Worm (Caenorhabditis elegans) whole organism, midembryonic: Measurements from ENCODE around the gene nep-15.
"Not testable (repeated sequence)": the region's sequence is repeated elsewhere in the genome, so short reads cannot be mapped to it uniquely, and the experiment has no call there.

ENCODE experiments used
- T22C8.4 ChIP-seq: fragments of 200-800 bp; sonication (Bioruptor generic); IDR thresholded peaks from 2 replicates; pipeline ENCODE4 v1.3.6; 2022; ENCODE audit warnings: missing genetic modification characterization, missing compliant biosample characterization
- cog-1 ChIP-seq: sonication (generic microtip); optimal IDR thresholded peaks from 2 replicates; lab custom pipeline; 2016; ENCODE audit warnings: missing genetic modification characterization, missing compliant biosample characterization
- flt-1 ChIP-seq: fragments of 200-800 bp; sonication (Bioruptor generic); IDR thresholded peaks from 2 replicates; pipeline ENCODE4 v1.3.6; 2022; ENCODE audit warnings: missing genetic modification characterization, missing compliant biosample characterization
- klf-2 ChIP-seq: fragments of 200-800 bp; sonication (Bioruptor generic); conservative IDR thresholded peaks from 2 replicates; pipeline ENCODE4 v1.3.6; 2022; ENCODE audit warnings: missing genetic modification reagents, missing genetic modification characterization, missing compliant biosample characterization
- med-1 ChIP-seq: sonication (generic microtip); optimal IDR thresholded peaks from 2 replicates; lab custom pipeline; 2017; ENCODE audit warnings: missing genetic modification characterization, mild to moderate bottlenecking, missing compliant biosample characterization, antibody characterized with exemption, missing genetic modification reagents; ENCODE audit not compliant: insufficient read depth
- ref-1 ChIP-seq: fragments of 200-800 bp; sonication (Bioruptor generic); conservative IDR thresholded peaks from 2 replicates; pipeline ENCODE4 v1.3.6; 2022; ENCODE audit warnings: missing genetic modification reagents, missing genetic modification characterization, missing compliant biosample characterization
- tab-1 ChIP-seq: fragments of 200-800 bp; sonication (Bioruptor generic); IDR thresholded peaks from 2 replicates; pipeline ENCODE4 v1.3.6; 2022; ENCODE audit warnings: missing genetic modification characterization, missing compliant biosample characterization
- ztf-23 ChIP-seq: fragments of 200-800 bp; sonication (Bioruptor generic); IDR thresholded peaks from 2 replicates; pipeline ENCODE4 v1.3.6; 2022; ENCODE audit warnings: missing genetic modification reagents, missing genetic modification characterization, missing compliant biosample characterization
- ztf-29 ChIP-seq: fragments of 200-800 bp; sonication (Bioruptor generic); IDR thresholded peaks from 2 replicates; pipeline ENCODE4 v1.3.6; 2022; ENCODE audit warnings: missing genetic modification reagents, missing genetic modification characterization, missing compliant biosample characterization

nep-15 gene

ce11 chrX:8391505-8391904 lies 19.5 kb downstream of the nep-15 start:
- TF ChIP-seq cog-1 (no peak), tab-1 (GFP tag; lab: Robert Waterston, UW) (no peak), flt-1 (GFP tag; lab: Robert Waterston, UW) (no peak), ref-1 (GFP tag; lab: Robert Waterston, UW) (no peak), T22C8.4 (GFP tag; lab: Robert Waterston, UW) (no peak)

- no peak for TF ChIP-seq med-1 (GFP tag; lab: Kevin White, UChicago)
- TF ChIP-seq tab-1 (GFP tag; lab: Robert Waterston, UW) = no peak
- no peak for TF ChIP-seq ref-1 (GFP tag; lab: Robert Waterston, UW)
- TF ChIP-seq ztf-23 = no peak
- TF ChIP-seq klf-2 (GFP tag; lab: Robert Waterston, UW) = no peak
- no peak for TF ChIP-seq ztf-29 (GFP tag; lab: Robert Waterston, UW)
- TF ChIP-seq T22C8.4 (GFP tag; lab: Robert Waterston, UW) = no peak
- TF ChIP-seq cog-1 = no peak
- no peak for TF ChIP-seq flt-1 (GFP tag; lab: Robert Waterston, UW)
These were observed 20.6 kb downstream of the nep-15 start, which contains the start of gene wrk-1 for ce11 chrX:8392539-8392996. Gene wrk-1 (minus strand): TSS chrX:8392589.

ce11 chrX:8394279-8394678 lies 22.3 kb downstream of the nep-15 start:
- no peak for TF ChIP-seq ref-1 (GFP tag; lab: Robert Waterston, UW)
- TF ChIP-seq med-1 (GFP tag; lab: Kevin White, UChicago) = no peak
- no peak for TF ChIP-seq klf-2 (GFP tag; lab: Robert Waterston, UW)

- TF ChIP-seq ztf-29 (GFP tag; lab: Robert Waterston, UW) (peak; percentile 99), tab-1 (GFP tag; lab: Robert Waterston, UW) (peak; percentile 99), ztf-23 (peak; percentile 98), klf-2 (GFP tag; lab: Robert Waterston, UW) (peak; percentile 95), flt-1 (GFP tag; lab: Robert Waterston, UW) (peak; percentile 98), med-1 (GFP tag; lab: Kevin White, UChicago) (peak; percentile 82), ref-1 (GFP tag; lab: Robert Waterston, UW) (peak; percentile 98), T22C8.4 (GFP tag; lab: Robert Waterston, UW) (peak; percentile 96), cog-1 (peak; percentile 97)
These were observed 32.5 kb downstream of the nep-15 start for ce11 chrX:8404308-8405085.

- TF ChIP-seq ztf-23 (no peak), ztf-29 (GFP tag; lab: Robert Waterston, UW) (no peak), flt-1 (GFP tag; lab: Robert Waterston, UW) (no peak), T22C8.4 (GFP tag; lab: Robert Waterston, UW) (no peak), tab-1 (GFP tag; lab: Robert Waterston, UW) (no peak), med-1 (GFP tag; lab: Kevin White, UChicago) (no peak), cog-1 (no peak), ref-1 (GFP tag; lab: Robert Waterston, UW) (no peak), klf-2 (GFP tag; lab: Robert Waterston, UW) (no peak)
These were observed 34.8 kb downstream of the nep-15 start for ce11 chrX:8406815-8407214.

- TF ChIP-seq klf-2 (GFP tag; lab: Robert Waterston, UW) = no peak
- TF ChIP-seq T22C8.4 (GFP tag; lab: Robert Waterston, UW) = no peak
- no peak for TF ChIP-seq ztf-29 (GFP tag; lab: Robert Waterston, UW)
- TF ChIP-seq tab-1 (GFP tag; lab: Robert Waterston, UW) = no peak
- TF ChIP-seq ztf-23 = no peak
- no peak for TF ChIP-seq ref-1 (GFP tag; lab: Robert Waterston, UW)
- no peak for TF ChIP-seq med-1 (GFP tag; lab: Kevin White, UChicago)
- no peak for TF ChIP-seq cog-1
- TF ChIP-seq flt-1 (GFP tag; lab: Robert Waterston, UW) = no peak
These were observed 36.3 kb downstream of the nep-15 start, which contains the start of gene sulp-3 for ce11 chrX:8408267-8408666. Gene sulp-3 (minus strand): TSS chrX:8408367.

ce11 chrX:8410754-8411153 lies 38.7 kb downstream of the nep-15 start, which contains the start of gene F08F1.9:
Gene F08F1.9 (minus strand): TSS chrX:8410854.
- not testable (repeated sequence) for TF ChIP-seq ref-1 (GFP tag; lab: Robert Waterston, UW); med-1 (GFP tag; lab: Kevin White, UChicago); T22C8.4 (GFP tag; lab: Robert Waterston, UW)

ce11 chrX:8413130-8413529 lies 41.1 kb downstream of the nep-15 start, which contains the start of gene F08F1.4:
Gene F08F1.4 (plus strand): TSS chrX:8413430.
- TF ChIP-seq med-1 (GFP tag; lab: Kevin White, UChicago) (no peak), ztf-23 (no peak), klf-2 (GFP tag; lab: Robert Waterston, UW) (no peak), T22C8.4 (GFP tag; lab: Robert Waterston, UW) (no peak), tab-1 (GFP tag; lab: Robert Waterston, UW) (no peak), cog-1 (no peak), ztf-29 (GFP tag; lab: Robert Waterston, UW) (no peak), ref-1 (GFP tag; lab: Robert Waterston, UW) (no peak), flt-1 (GFP tag; lab: Robert Waterston, UW) (no peak)

- TF ChIP-seq T22C8.4 (GFP tag; lab: Robert Waterston, UW) (no peak), flt-1 (GFP tag; lab: Robert Waterston, UW) (no peak), cog-1 (no peak), ref-1 (GFP tag; lab: Robert Waterston, UW) (no peak), klf-2 (GFP tag; lab: Robert Waterston, UW) (no peak), med-1 (GFP tag; lab: Kevin White, UChicago) (no peak), ztf-23 (no peak), ztf-29 (GFP tag; lab: Robert Waterston, UW) (no peak), tab-1 (GFP tag; lab: Robert Waterston, UW) (no peak)
These were observed 44.8 kb downstream of the nep-15 start, which contains the start of gene ced-8 for ce11 chrX:8416819-8417218. Gene ced-8 (minus strand): TSS chrX:8416919.
